Fruit fly (Drosophila melanogaster) whole organism, embryonic: Measurements from ENCODE around the gene CG11131.

Experiments used
- Adf1 ChIP-seq: fragments of 200-800 bp; sonication (Bioruptor generic); IDR thresholded peaks from 2 replicates; pipeline ENCODE4 v1.3.6; 2022; ENCODE audit warnings: missing biosample characterization, missing genetic modification characterization
- Atf3 ChIP-seq: fragments of 200-800 bp; sonication (Bioruptor generic); optimal IDR thresholded peaks from 3 replicates; lab custom pipeline; 2016; ENCODE audit warnings: missing biosample characterization, missing genetic modification characterization
- CG10274 ChIP-seq: fragments of 200-800 bp; sonication (Bioruptor generic); optimal IDR thresholded peaks from 3 replicates; lab custom pipeline; 2017; ENCODE audit warnings: missing biosample characterization, mild to moderate bottlenecking, missing genetic modification characterization
- CG11504 ChIP-seq: fragments of 200-800 bp; sonication (Bioruptor generic); optimal IDR thresholded peaks from 3 replicates; lab custom pipeline; 2019; ENCODE audit warnings: missing biosample characterization, mild to moderate bottlenecking, missing genetic modification characterization, moderate library complexity
- CG14441 ChIP-seq: fragments of 200-800 bp; sonication (Bioruptor generic); IDR thresholded peaks from 2 replicates; pipeline ENCODE4 v1.3.6; 2022; ENCODE audit warnings: missing biosample characterization, missing genetic modification characterization
- CG15479 ChIP-seq: fragments of 200-800 bp; sonication (Bioruptor generic); optimal IDR thresholded peaks from 3 replicates; lab custom pipeline; 2019; ENCODE audit warnings: missing biosample characterization, mild to moderate bottlenecking, missing genetic modification characterization, moderate library complexity
- CG16863 ChIP-seq: fragments of 200-800 bp; sonication (Bioruptor generic); optimal IDR thresholded peaks from 3 replicates; lab custom pipeline; 2016; ENCODE audit warnings: missing biosample characterization, missing genetic modification characterization
- CG18262 ChIP-seq: fragments of 200-800 bp; optimal IDR thresholded peaks from 3 replicates; lab custom pipeline; 2019; ENCODE audit warnings: missing biosample characterization, mild to moderate bottlenecking, missing genetic modification characterization, moderate library complexity
- CG18619 ChIP-seq: fragments of 200-800 bp; sonication (Bioruptor generic); optimal IDR thresholded peaks from 3 replicates; lab custom pipeline; 2017; ENCODE audit warnings: missing biosample characterization, mild to moderate bottlenecking, missing genetic modification characterization
- CG3163 ChIP-seq: fragments of 200-800 bp; sonication (Bioruptor generic); optimal IDR thresholded peaks from 3 replicates; lab custom pipeline; 2016; ENCODE audit warnings: missing biosample characterization, missing genetic modification characterization
- CG32532 ChIP-seq: fragments of 200-800 bp; sonication (Bioruptor generic); IDR thresholded peaks from 2 replicates; pipeline ENCODE4 v1.3.6; 2022; ENCODE audit warnings: missing biosample characterization, missing genetic modification characterization
- CG4404 ChIP-seq: fragments of 200-800 bp; sonication (Bioruptor generic); IDR thresholded peaks from 2 replicates; pipeline ENCODE4 v1.3.6; 2022; ENCODE audit warnings: missing biosample characterization, missing genetic modification characterization
- CG4617 ChIP-seq: fragments of 200-800 bp; sonication (Bioruptor generic); optimal IDR thresholded peaks from 3 replicates; lab custom pipeline; 2016; ENCODE audit warnings: missing biosample characterization, missing genetic modification characterization, borderline replicate concordance
- CG7556 ChIP-seq: fragments of 200-800 bp; sonication (Bioruptor generic); optimal IDR thresholded peaks from 2 replicates; lab custom pipeline; 2017; ENCODE audit warnings: missing biosample characterization, mild to moderate bottlenecking, missing genetic modification characterization
- CG9797 ChIP-seq: fragments of 200-800 bp; sonication (Bioruptor generic); optimal IDR thresholded peaks from 3 replicates; lab custom pipeline; 2018; ENCODE audit warnings: missing biosample characterization, mild to moderate bottlenecking, missing genetic modification characterization
- CG9932 ChIP-seq: fragments of 200-800 bp; sonication (Bioruptor generic); IDR thresholded peaks from 2 replicates; pipeline ENCODE4 v1.3.6; 2022; ENCODE audit warnings: missing biosample characterization, missing genetic modification characterization
- Kr ChIP-seq: fragments of 200-800 bp; sonication (Bioruptor generic); optimal IDR thresholded peaks from 2 replicates; lab custom pipeline; 2017; ENCODE audit warnings: missing biosample characterization, mild to moderate bottlenecking, missing genetic modification characterization
- MTF-1 ChIP-seq: fragments of 200-800 bp; sonication (Bioruptor generic); optimal IDR thresholded peaks from 2 replicates; lab custom pipeline; 2018; ENCODE audit warnings: missing biosample characterization, mild to moderate bottlenecking, missing genetic modification characterization, borderline replicate concordance
- Oli ChIP-seq: fragments of 200-800 bp; sonication (Bioruptor generic); optimal IDR thresholded peaks from 2 replicates; lab custom pipeline; 2018; ENCODE audit warnings: missing biosample characterization, mild to moderate bottlenecking, missing genetic modification characterization, moderate library complexity
- Sox102F ChIP-seq: fragments of 200-800 bp; sonication (Bioruptor generic); optimal IDR thresholded peaks from 2 replicates; lab custom pipeline; 2018; ENCODE audit warnings: missing biosample characterization, mild to moderate bottlenecking, missing genetic modification characterization, moderate library complexity
- Sry-δ ChIP-seq: fragments of 200-800 bp; sonication (Bioruptor generic); optimal IDR thresholded peaks from 2 replicates; lab custom pipeline; 2016; ENCODE audit warnings: missing biosample characterization, missing genetic modification characterization
- Xbp1 ChIP-seq: fragments of 200-800 bp; sonication (Bioruptor generic); optimal IDR thresholded peaks from 3 replicates; lab custom pipeline; 2016; ENCODE audit warnings: missing biosample characterization, mild to moderate bottlenecking, missing genetic modification characterization
- YL-1 ChIP-seq: fragments of 200-800 bp; sonication (Bioruptor generic); optimal IDR thresholded peaks from 3 replicates; lab custom pipeline; 2017; ENCODE audit warnings: missing biosample characterization, mild to moderate bottlenecking, missing genetic modification characterization
- abd-A ChIP-seq: fragments of 200-800 bp; sonication (Bioruptor generic); optimal IDR thresholded peaks from 3 replicates; lab custom pipeline; 2019; ENCODE audit warnings: missing biosample characterization, mild to moderate bottlenecking, missing genetic modification characterization, moderate library complexity
- aop ChIP-seq: fragments of 200-800 bp; sonication (Bioruptor generic); IDR thresholded peaks from 2 replicates; pipeline ENCODE4 v1.3.6; 2022; ENCODE audit warnings: missing biosample characterization, missing genetic modification characterization
- ash1 ChIP-seq: fragments of 200-800 bp; sonication (Bioruptor generic); optimal IDR thresholded peaks from 2 replicates; lab custom pipeline; 2018; ENCODE audit warnings: missing biosample characterization, mild to moderate bottlenecking, missing genetic modification characterization
- ato ChIP-seq: fragments of 200-800 bp; sonication (Bioruptor generic); IDR thresholded peaks from 2 replicates; pipeline ENCODE4 v1.3.6; 2022; ENCODE audit warnings: missing biosample characterization, missing genetic modification characterization; ENCODE audit not compliant: partially characterized antibody
- bowl ChIP-seq: fragments of 200-800 bp; sonication (Bioruptor generic); IDR thresholded peaks from 2 replicates; pipeline ENCODE4 v1.3.6; 2022; ENCODE audit warnings: missing biosample characterization, missing genetic modification characterization
- cas ChIP-seq: fragments of 200-800 bp; sonication (Bioruptor generic); IDR thresholded peaks from 2 replicates; pipeline ENCODE4 v1.3.6; 2022; ENCODE audit warnings: missing biosample characterization, missing genetic modification characterization
- cg ChIP-seq: fragments of 200-800 bp; sonication (Bioruptor generic); optimal IDR thresholded peaks from 3 replicates; lab custom pipeline; 2019; ENCODE audit warnings: missing biosample characterization, mild to moderate bottlenecking, missing genetic modification characterization, moderate library complexity
- da ChIP-seq: fragments of 200-800 bp; sonication (Bioruptor generic); optimal IDR thresholded peaks from 2 replicates; lab custom pipeline; 2016; ENCODE audit warnings: missing biosample characterization, missing genetic modification characterization
- dan ChIP-seq: fragments of 200-800 bp; sonication (Bioruptor generic); IDR thresholded peaks from 2 replicates; pipeline ENCODE4 v1.3.6; 2022; ENCODE audit warnings: missing biosample characterization, missing genetic modification characterization
- danr ChIP-seq: fragments of 200-800 bp; sonication (Bioruptor generic); IDR thresholded peaks from 2 replicates; pipeline ENCODE4 v1.3.6; 2022; ENCODE audit warnings: missing biosample characterization, missing genetic modification characterization
- dmrt99B ChIP-seq: fragments of 200-800 bp; sonication (Bioruptor generic); optimal IDR thresholded peaks from 2 replicates; lab custom pipeline; 2018; ENCODE audit warnings: missing biosample characterization, mild to moderate bottlenecking, missing genetic modification characterization, moderate library complexity
- esg ChIP-seq: fragments of 200-800 bp; sonication (Bioruptor generic); conservative IDR thresholded peaks from 2 replicates; pipeline ENCODE4 v1.3.6; 2022; ENCODE audit warnings: missing biosample characterization, missing genetic modification characterization
- gro ChIP-seq: fragments of 200-800 bp; sonication (Bioruptor generic); optimal IDR thresholded peaks from 2 replicates; lab custom pipeline; 2016; ENCODE audit warnings: missing biosample characterization, missing genetic modification characterization
- gt ChIP-seq: fragments of 200-800 bp; sonication (Bioruptor generic); IDR thresholded peaks from 2 replicates; pipeline ENCODE4 v1.3.6; 2022; ENCODE audit warnings: missing biosample characterization, missing genetic modification characterization
- jigr1 ChIP-seq: fragments of 200-800 bp; sonication (Bioruptor generic); IDR thresholded peaks from 3 replicates; pipeline ENCODE4 v1.3.6; 2022; ENCODE audit warnings: missing biosample characterization, missing genetic modification characterization
- mam ChIP-seq: fragments of 200-800 bp; sonication (Bioruptor generic); optimal IDR thresholded peaks from 3 replicates; lab custom pipeline; 2016; ENCODE audit warnings: missing biosample characterization, missing genetic modification characterization
- nau ChIP-seq: fragments of 200-800 bp; sonication (Bioruptor generic); optimal IDR thresholded peaks from 3 replicates; lab custom pipeline; 2017; ENCODE audit warnings: missing biosample characterization, mild to moderate bottlenecking, missing genetic modification characterization, missing genetic modification reagents
- onecut ChIP-seq: fragments of 200-800 bp; sonication (Bioruptor generic); IDR thresholded peaks from 2 replicates; pipeline ENCODE4 v1.3.6; 2022; ENCODE audit warnings: missing biosample characterization, missing genetic modification characterization
- pnt ChIP-seq: fragments of 200-800 bp; sonication (Bioruptor generic); optimal IDR thresholded peaks from 3 replicates; lab custom pipeline; 2016; ENCODE audit warnings: missing biosample characterization, missing genetic modification characterization
- pros ChIP-seq: fragments of 200-800 bp; sonication (Bioruptor generic); optimal IDR thresholded peaks from 3 replicates; lab custom pipeline; 2019; ENCODE audit warnings: missing biosample characterization, mild to moderate bottlenecking, missing genetic modification characterization, moderate library complexity
- repo ChIP-seq: fragments of 200-800 bp; sonication (Bioruptor generic); optimal IDR thresholded peaks from 2 replicates; lab custom pipeline; 2016; ENCODE audit warnings: missing biosample characterization, missing genetic modification characterization
- ro ChIP-seq: fragments of 200-800 bp; sonication (Bioruptor generic); IDR thresholded peaks from 2 replicates; pipeline ENCODE4 v1.3.6; 2022; ENCODE audit warnings: missing biosample characterization, missing genetic modification characterization
- sens-2 ChIP-seq: fragments of 200-800 bp; sonication (Bioruptor generic); IDR thresholded peaks from 2 replicates; pipeline ENCODE4 v1.3.6; 2022; ENCODE audit warnings: missing biosample characterization, missing genetic modification characterization
- sim ChIP-seq: fragments of 200-800 bp; sonication (Bioruptor generic); IDR thresholded peaks from 2 replicates; pipeline ENCODE4 v1.3.6; 2022; ENCODE audit warnings: missing biosample characterization, missing genetic modification characterization
- so ChIP-seq: fragments of 200-800 bp; sonication (Bioruptor generic); IDR thresholded peaks from 3 replicates; pipeline ENCODE4 v1.3.6; 2022; ENCODE audit warnings: missing biosample characterization, missing genetic modification characterization
- sug ChIP-seq: fragments of 200-800 bp; optimal IDR thresholded peaks from 2 replicates; lab custom pipeline; 2019; ENCODE audit warnings: missing biosample characterization, mild to moderate bottlenecking, missing genetic modification characterization, moderate library complexity
- toy ChIP-seq: fragments of 200-800 bp; sonication (Bioruptor generic); IDR thresholded peaks from 2 replicates; pipeline ENCODE4 v1.3.6; 2022; ENCODE audit warnings: missing biosample characterization, missing genetic modification characterization
- trh ChIP-seq: fragments of 200-800 bp; sonication (Bioruptor generic); optimal IDR thresholded peaks from 2 replicates; lab custom pipeline; 2016; ENCODE audit warnings: missing biosample characterization, missing genetic modification characterization
- tx ChIP-seq: fragments of 200-800 bp; sonication (Bioruptor generic); optimal IDR thresholded peaks from 2 replicates; lab custom pipeline; 2016; ENCODE audit warnings: missing biosample characterization, missing genetic modification characterization

Gene CG11131

dm6 chr3L:22871845-22872361 lies 26.6 kb upstream of the CG11131 start, which contains the start of the genes CG11109 and Arf1 (continued):
- TF ChIP-seq CG4404 (GFP tag; lab: Robert Waterston, UW) (no peak), sens-2 (GFP tag; lab: Robert Waterston, UW) (no peak), CG11504 (no peak), Kr (GFP tag; lab: Kevin White, UChicago) (no peak), sug (peak; percentile 18), onecut (peak; percentile 27; the same call in 1 of the 2 replicates), ro (no peak), trh (GFP tag; lab: Kevin White, UChicago) (no peak), bowl (no peak), CG10274 (no peak), pnt (no peak), dan (no peak), CG4617 (GFP tag; lab: Kevin White, UChicago) (peak; percentile 58), ash1 (GFP tag; lab: Kevin White, UChicago) (no peak), nau (peak; percentile 1), Atf3 (no peak), Oli (tag; lab: Kevin White, UChicago) (no peak), CG32532 (GFP tag; lab: Robert Waterston, UW) (0 out of 2 replicates have a peak, but pooled peaks have one; percentile 21), Sry-δ (GFP tag; lab: Kevin White, UChicago) (peak; percentile 85), CG18619 (GFP tag; lab: Kevin White, UChicago) (no peak), abd-A (tag; lab: Kevin White, UChicago) (no peak), pros (GFP tag; lab: Kevin White, UChicago) (no peak), jigr1 (GFP tag; lab: Robert Waterston, UW) (no peak), YL-1 (GFP tag; lab: Kevin White, UChicago) (peak; percentile 94), tx (GFP tag; lab: Kevin White, UChicago) (no peak), so (no peak), CG18262 (tag; lab: Kevin White, UChicago) (no peak), CG16863 (GFP tag; lab: Kevin White, UChicago) (no peak), cas (GFP tag; lab: Robert Waterston, UW) (no peak), mam (no peak), MTF-1 (no peak), CG14441 (GFP tag; lab: Robert Waterston, UW) (no peak), aop (GFP tag; lab: Robert Waterston, UW) (0 out of 2 replicates have a peak, but pooled peaks have one; percentile 37), CG7556 (no peak), Xbp1 (peak; percentile 50), sim (GFP tag; lab: Robert Waterston, UW) (no peak), ato (peak; percentile 84), danr (GFP tag; lab: Robert Waterston, UW) (no peak), gro (no peak), repo (no peak), Sox102F (no peak), esg (no peak), toy (GFP tag; lab: Robert Waterston, UW) (no peak), cg (GFP tag; lab: Kevin White, UChicago) (peak; percentile 64), gt (no peak), CG3163 (GFP tag; lab: Kevin White, UChicago) (no peak), dmrt99B (tag; lab: Kevin White, UChicago) (no peak), CG9797 (GFP tag; lab: Kevin White, UChicago) (peak; percentile 2), CG15479 (GFP tag; lab: Kevin White, UChicago) (peak; percentile 15), da (GFP tag; lab: Kevin White, UChicago) (no peak), CG9932 (peak; percentile 54), Adf1 (GFP tag; lab: Robert Waterston, UW) (peak; percentile 20; the same call in 1 of the 2 replicates)
